Fruit fly (Drosophila melanogaster): ENCODE results near the gene fy.

The fy gene

dm6 chr2L:8382646-8383045 lies 20.4 kb downstream of the fy start, which contains the start of the genes CG13392 and Rcd4 (continued):
- no peak for TF ChIP-seq Usf (GFP tag; optimal IDR thresholded peaks at IDR 0.05)
- TF ChIP-seq z (GFP tag; IDR thresholded peaks at IDR 0.05): no peak
- TF ChIP-seq CG10654 (GFP tag; optimal IDR thresholded peaks at IDR 0.05): no peak
- peak; percentile 38 for TF ChIP-seq Ada2b (GFP tag; IDR thresholded peaks at IDR 0.05)
- TF ChIP-seq CG11695 (GFP tag; IDR thresholded peaks at IDR 0.05): no peak; the same call in 2 of the 3 replicates
- peak; percentile 7 for TF ChIP-seq phol (tag; optimal IDR thresholded peaks at IDR 0.05)
- peak; percentile 91 for TF ChIP-seq sob (GFP tag; IDR thresholded peaks at IDR 0.05)
- TF ChIP-seq dimm (GFP tag; IDR thresholded peaks at IDR 0.05): no peak
- 0 out of 2 replicates have a peak, but pooled peaks have one; percentile 30 for TF ChIP-seq CG8765 (GFP tag; IDR thresholded peaks at IDR 0.05)
- TF ChIP-seq CG12219 (GFP tag; optimal IDR thresholded peaks at IDR 0.05): peak; percentile 42
- TF ChIP-seq crc (GFP tag; optimal IDR thresholded peaks at IDR 0.05): peak; percentile 69
- peak; percentile 50; the same call in 2 of the 3 replicates for TF ChIP-seq otp (GFP tag; IDR thresholded peaks at IDR 0.05)
- TF ChIP-seq Six4 (GFP tag; optimal IDR thresholded peaks at IDR 0.05): no peak
- TF ChIP-seq pnt (GFP tag; optimal IDR thresholded peaks at IDR 0.05): no peak
- TF ChIP-seq Doc2 (GFP tag; IDR thresholded peaks at IDR 0.05): no peak
- TF ChIP-seq nerfin-2 (GFP tag; IDR thresholded peaks at IDR 0.05; ENCODE audit: partially characterized antibody): peak; percentile 58; the same call in 1 of the 2 replicates
- TF ChIP-seq wdn (GFP tag; IDR thresholded peaks at IDR 0.05): peak; percentile 51; the same call in 1 of the 2 replicates
- TF ChIP-seq Dip3 (GFP tag; optimal IDR thresholded peaks at IDR 0.05): peak; percentile 79
- TF ChIP-seq CG7928 (GFP tag; optimal IDR thresholded peaks at IDR 0.05): peak; percentile 25
- peak; percentile 13; the same call in 1 of the 3 replicates for TF ChIP-seq mld (GFP tag; IDR thresholded peaks at IDR 0.05; ENCODE audit: partially characterized antibody)
- peak; percentile 76 for TF ChIP-seq CG1647 (GFP tag; optimal IDR thresholded peaks at IDR 0.05)
- no peak for TF ChIP-seq peb (GFP tag; IDR thresholded peaks at IDR 0.05)
- TF ChIP-seq D19A (tag; optimal IDR thresholded peaks at IDR 0.05): no peak
- TF ChIP-seq CG12769 (tag; optimal IDR thresholded peaks at IDR 0.05): peak; percentile 72
- no peak for TF ChIP-seq CG11560 (tag; IDR thresholded peaks at IDR 0.05)
- peak; percentile 82 for TF ChIP-seq zfh2 (GFP tag; optimal IDR thresholded peaks at IDR 0.05)
- peak; percentile 87 for TF ChIP-seq vvl (GFP tag; IDR thresholded peaks at IDR 0.05)
- TF ChIP-seq CG17385 (GFP tag; optimal IDR thresholded peaks at IDR 0.05): peak; percentile 65
- TF ChIP-seq CG32767 (GFP tag; IDR thresholded peaks at IDR 0.05): no peak
- peak; percentile 33; the same call in 1 of the 2 replicates for TF ChIP-seq E2f1 (GFP tag; IDR thresholded peaks at IDR 0.05)
- TF ChIP-seq ash1 (GFP tag; optimal IDR thresholded peaks at IDR 0.05): peak; percentile 15
- no peak for TF ChIP-seq ATbp (GFP tag; optimal IDR thresholded peaks at IDR 0.05)
- TF ChIP-seq dmrt99B (tag; optimal IDR thresholded peaks at IDR 0.05): peak; percentile 21
- TF ChIP-seq Hand (GFP tag; optimal IDR thresholded peaks at IDR 0.05): no peak
- TF ChIP-seq Asciz (GFP tag; optimal IDR thresholded peaks at IDR 0.05): no peak
- peak; percentile 57 for TF ChIP-seq Bteb2 (GFP tag; optimal IDR thresholded peaks at IDR 0.05)
- no peak for TF ChIP-seq Awh (GFP tag; IDR thresholded peaks at IDR 0.05)
- TF ChIP-seq zen2 (GFP tag; IDR thresholded peaks at IDR 0.05; ENCODE audit: partially characterized antibody): peak; percentile 72; the same call in 2 of the 3 replicates
- TF ChIP-seq Optix (GFP tag; IDR thresholded peaks at IDR 0.05): 0 out of 3 replicates have a peak, but pooled peaks have one; percentile 25
- TF ChIP-seq bigmax (GFP tag; optimal IDR thresholded peaks at IDR 0.05): peak; percentile 24
- peak; percentile 62 for TF ChIP-seq schlank (tag; optimal IDR thresholded peaks at IDR 0.05)
- peak; percentile 36 for TF ChIP-seq CG7839 (tag; optimal IDR thresholded peaks at IDR 0.05)
- TF ChIP-seq Dad (GFP tag; optimal IDR thresholded peaks at IDR 0.05): peak; percentile 76
- TF ChIP-seq luna (GFP tag; optimal IDR thresholded peaks at IDR 0.05): peak; percentile 60
- peak; percentile 58 for TF ChIP-seq nerfin-1 (tag; optimal IDR thresholded peaks at IDR 0.05)
- TF ChIP-seq CG11696 (GFP tag; IDR thresholded peaks at IDR 0.05): no peak
- no peak for TF ChIP-seq B-H1 (GFP tag; IDR thresholded peaks at IDR 0.05)
- no peak for TF ChIP-seq br (optimal IDR thresholded peaks at IDR 0.05)
- TF ChIP-seq stc (GFP tag; IDR thresholded peaks at IDR 0.05): no peak
- TF ChIP-seq CG8478 (optimal IDR thresholded peaks at IDR 0.05): no peak
- TF ChIP-seq sr (GFP tag; IDR thresholded peaks at IDR 0.05): no peak
- peak; percentile 67; the same call in 1 of the 3 replicates for TF ChIP-seq Doc3 (GFP tag; IDR thresholded peaks at IDR 0.05; ENCODE audit: partially characterized antibody)
